Worm (Caenorhabditis elegans): ENCODE data around the gene F41C6.4.
"Not testable (repeated sequence)": the region's sequence is repeated elsewhere in the genome, so short reads cannot be mapped to it uniquely, and the experiment has no call there.

Gene F41C6.4

DNA sequence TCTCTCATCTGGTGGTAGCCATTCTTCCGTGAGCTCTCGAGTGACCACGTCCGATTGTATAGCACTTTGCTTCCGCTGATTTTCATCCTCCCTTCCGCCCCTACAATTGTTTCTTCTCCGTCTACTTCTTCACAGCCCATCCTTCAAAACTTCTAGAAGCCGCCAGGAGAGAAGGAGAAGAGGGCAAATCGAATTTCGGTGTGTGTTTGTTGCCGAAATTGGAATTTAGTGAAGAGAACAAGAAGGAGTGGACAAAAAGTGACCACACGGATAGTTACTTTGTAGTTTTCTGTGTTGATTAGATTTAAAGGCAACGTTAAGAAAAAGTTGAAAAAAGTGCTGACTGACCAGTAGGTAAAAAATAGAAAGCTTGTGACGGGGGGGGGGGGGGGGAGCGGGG, 18.5 kb upstream of the F41C6.4 start:
- peak; percentile 40 for TF ChIP-seq ceh-31 (tag; optimal IDR thresholded peaks at IDR 0.05)
- TF ChIP-seq unc-42 (tag; optimal IDR thresholded peaks at IDR 0.05): peak; percentile 49
- no peak for TF ChIP-seq elt-4 (tag; optimal IDR thresholded peaks at IDR 0.05)

DNA sequence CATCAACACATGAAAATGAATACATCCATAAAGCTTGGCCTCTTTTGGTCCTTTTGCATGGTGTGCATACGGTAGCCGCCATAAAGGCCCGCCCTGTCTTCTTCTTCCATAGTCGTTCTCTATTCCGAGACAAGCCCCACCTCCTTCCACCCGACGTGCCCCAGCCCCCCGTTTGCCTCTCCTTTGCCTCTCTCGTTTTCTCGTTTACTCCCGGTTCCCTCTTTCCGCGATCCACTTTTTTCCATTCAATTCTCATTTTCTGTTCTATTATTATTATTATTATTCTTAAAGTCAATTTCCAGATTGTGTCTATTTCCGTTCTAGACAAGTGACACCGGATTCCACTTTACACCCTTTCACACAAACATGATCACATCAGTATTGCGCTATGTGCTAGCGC, 14.8 kb upstream of the F41C6.4 start, which contains the start of gene unc-6:
Gene unc-6, plus strand, starts transcription at position 301 of the 400 bp plus-strand sequence.
- TF ChIP-seq C38D4.7 (GFP tag; optimal IDR thresholded peaks at IDR 0.05): no peak
- TF ChIP-seq unc-42 (tag; optimal IDR thresholded peaks at IDR 0.05): no peak
- no peak for TF ChIP-seq lim-6 (tag; optimal IDR thresholded peaks at IDR 0.05)
- no peak for TF ChIP-seq odd-2 (tag; optimal IDR thresholded peaks at IDR 0.05)
- TF ChIP-seq ztf-16 (tag; optimal IDR thresholded peaks at IDR 0.05): no peak
- TF ChIP-seq che-1 (tag; optimal IDR thresholded peaks at IDR 0.05): no peak
- no peak for TF ChIP-seq elt-2 (tag; optimal IDR thresholded peaks at IDR 0.05)
- TF ChIP-seq mec-3 (tag; optimal IDR thresholded peaks at IDR 0.05; ENCODE audit: borderline replicate concordance): no peak
- TF ChIP-seq ceh-34 (tag; optimal IDR thresholded peaks at IDR 0.05): no peak
- TF ChIP-seq hlh-30 (tag; optimal IDR thresholded peaks at IDR 0.05; ENCODE audit: insufficient read depth): no peak
- no peak for TF ChIP-seq pha-2 (tag; optimal IDR thresholded peaks at IDR 0.05)
- no peak for TF ChIP-seq pag-3 (tag; optimal IDR thresholded peaks at IDR 0.05; ENCODE audit: borderline replicate concordance)
- no peak for TF ChIP-seq ceh-45 (GFP tag; IDR thresholded peaks at IDR 0.05)
- TF ChIP-seq ttx-3 (tag; optimal IDR thresholded peaks at IDR 0.05): no peak
- no peak for TF ChIP-seq eyg-1 (tag; optimal IDR thresholded peaks at IDR 0.05)
- no peak for TF ChIP-seq K02D7.2 (tag; optimal IDR thresholded peaks at IDR 0.05)
- no peak for TF ChIP-seq C08G9.2 (tag; optimal IDR thresholded peaks at IDR 0.05)
- no peak for TF ChIP-seq ceh-22 (tag; optimal IDR thresholded peaks at IDR 0.05)
- no peak for TF ChIP-seq sox-4 (tag; optimal IDR thresholded peaks at IDR 0.05)
- TF ChIP-seq ama-1 (optimal IDR thresholded peaks at IDR 0.05): no peak

DNA sequence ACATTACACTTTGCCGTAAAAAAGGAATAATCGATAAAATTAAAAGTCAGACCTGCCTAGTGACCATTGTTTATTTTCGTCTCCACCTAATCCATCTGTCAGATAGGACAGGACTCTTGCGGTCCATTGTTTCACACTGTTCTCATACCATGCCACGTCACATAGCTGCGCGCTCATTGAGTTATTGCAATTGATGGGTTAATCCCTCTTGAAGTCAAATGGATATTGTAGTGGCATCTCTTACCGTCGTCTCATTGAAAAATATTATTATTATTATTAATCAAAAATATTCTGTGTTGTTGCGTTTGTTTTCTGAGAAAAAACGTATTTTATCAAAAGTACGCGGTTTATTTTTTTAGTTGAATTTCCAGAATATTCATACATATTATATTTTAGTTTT, 13.6 kb upstream of the F41C6.4 start:
- no peak for TF ChIP-seq pha-4 (tag; optimal IDR thresholded peaks at IDR 0.05)

DNA sequence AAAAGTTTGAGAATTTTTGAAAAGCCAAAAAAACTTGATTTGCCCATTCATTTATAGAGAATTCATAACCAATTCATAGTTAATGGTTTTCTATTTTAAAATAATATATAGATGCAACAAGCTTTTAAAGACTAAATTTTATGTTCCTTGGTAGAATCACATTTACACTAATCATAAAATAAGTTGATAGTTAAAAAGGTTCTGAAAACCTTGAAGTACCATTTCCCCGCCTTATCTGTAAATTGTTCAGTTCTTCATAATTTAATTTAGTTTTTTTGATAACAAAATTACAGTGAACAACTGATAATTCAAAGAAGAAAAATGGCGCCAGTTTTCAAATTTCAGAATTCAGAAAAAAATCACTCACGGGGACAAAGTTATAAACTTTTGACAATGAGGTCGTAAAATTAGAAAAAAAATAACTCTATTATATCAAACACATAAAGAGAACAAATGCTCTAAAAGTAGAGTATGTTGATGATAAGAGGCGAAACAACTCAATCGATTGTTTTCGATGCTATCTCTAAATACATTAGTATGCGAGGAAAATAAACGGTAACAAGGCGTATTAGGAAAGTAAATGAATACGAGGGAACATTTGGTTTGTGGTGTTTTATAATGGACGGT, 10.7 kb upstream of the F41C6.4 start, which contains the start of gene F41C6.7:
Gene F41C6.7, minus strand, starts transcription at position 51 of the 627 bp plus-strand sequence.
- TF ChIP-seq gmeb-2 (tag; optimal IDR thresholded peaks at IDR 0.05) (no peak), elt-2 (tag; optimal IDR thresholded peaks at IDR 0.05) (peak; percentile 25)

DNA sequence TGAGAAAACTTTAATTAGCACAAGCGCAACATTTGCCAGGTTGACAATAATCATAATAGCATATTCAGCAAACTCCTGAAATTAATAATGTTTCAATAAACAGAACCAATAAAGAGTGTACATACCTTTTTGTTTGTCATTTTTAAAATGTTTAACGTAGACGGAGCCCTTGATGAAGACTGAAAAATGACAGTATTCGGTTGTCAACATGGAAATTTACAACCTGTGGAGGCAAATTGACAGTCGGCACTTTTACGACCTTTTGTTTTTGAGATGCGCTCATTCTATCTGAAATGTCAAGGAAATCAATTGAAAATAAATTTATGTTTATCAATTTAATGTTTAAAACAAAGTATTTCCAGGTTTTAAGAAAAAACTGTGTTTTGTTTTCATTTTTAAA, 9.8 kb upstream of the F41C6.4 start:
- TF ChIP-seq lim-6 (tag; optimal IDR thresholded peaks at IDR 0.05) (no peak), ceh-6 (GFP tag; optimal IDR thresholded peaks at IDR 0.05) (no peak), unc-55 (GFP tag; optimal IDR thresholded peaks at IDR 0.05) (no peak), C38D4.7 (GFP tag; optimal IDR thresholded peaks at IDR 0.05) (no peak), hlh-8 (tag; optimal IDR thresholded peaks at IDR 0.05) (no peak), fax-1 (tag; optimal IDR thresholded peaks at IDR 0.05) (no peak), unc-86 (tag; optimal IDR thresholded peaks at IDR 0.05) (no peak), rnt-1 (tag; optimal IDR thresholded peaks at IDR 0.05) (no peak), ceh-48 (tag; optimal IDR thresholded peaks at IDR 0.05) (no peak), npax-4 (tag; optimal IDR thresholded peaks at IDR 0.05) (no peak)

DNA sequence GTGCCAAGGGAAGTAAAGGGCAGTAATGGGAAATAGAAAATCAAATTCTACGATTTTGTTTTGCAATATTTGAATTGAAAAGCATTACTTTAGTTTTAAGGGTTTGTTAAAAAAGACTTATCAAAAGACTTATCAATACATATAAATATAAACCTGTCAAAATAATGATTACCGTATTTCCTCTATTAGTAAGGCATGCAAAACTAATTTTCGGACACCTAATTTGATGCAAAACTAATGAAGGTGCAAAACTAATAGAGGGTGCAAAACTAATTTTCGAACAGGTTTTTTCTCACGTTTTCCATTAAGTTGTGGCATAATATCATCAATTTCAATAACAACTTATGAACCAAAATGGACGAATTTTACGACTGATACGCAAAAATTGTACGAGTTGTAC, 7.2 kb upstream of the F41C6.4 start, which contains the start of gene F41C6.6:
Gene F41C6.6, minus strand, starts transcription at position 101 of the 400 bp plus-strand sequence.
- TF ChIP-seq ref-2 (tag; optimal IDR thresholded peaks at IDR 0.05); madf-2 (tag; optimal IDR thresholded peaks at IDR 0.05); ceh-45 (GFP tag; IDR thresholded peaks at IDR 0.05): not testable (repeated sequence)

Data from whole organism, late embryonic.